Worm (Caenorhabditis elegans): ENCODE measurements around the gene set-11.
"Not testable (repeated sequence)": the region's sequence is repeated elsewhere in the genome, so short reads cannot be mapped to it uniquely, and the experiment has no call there.

The set-11 gene

DNA sequence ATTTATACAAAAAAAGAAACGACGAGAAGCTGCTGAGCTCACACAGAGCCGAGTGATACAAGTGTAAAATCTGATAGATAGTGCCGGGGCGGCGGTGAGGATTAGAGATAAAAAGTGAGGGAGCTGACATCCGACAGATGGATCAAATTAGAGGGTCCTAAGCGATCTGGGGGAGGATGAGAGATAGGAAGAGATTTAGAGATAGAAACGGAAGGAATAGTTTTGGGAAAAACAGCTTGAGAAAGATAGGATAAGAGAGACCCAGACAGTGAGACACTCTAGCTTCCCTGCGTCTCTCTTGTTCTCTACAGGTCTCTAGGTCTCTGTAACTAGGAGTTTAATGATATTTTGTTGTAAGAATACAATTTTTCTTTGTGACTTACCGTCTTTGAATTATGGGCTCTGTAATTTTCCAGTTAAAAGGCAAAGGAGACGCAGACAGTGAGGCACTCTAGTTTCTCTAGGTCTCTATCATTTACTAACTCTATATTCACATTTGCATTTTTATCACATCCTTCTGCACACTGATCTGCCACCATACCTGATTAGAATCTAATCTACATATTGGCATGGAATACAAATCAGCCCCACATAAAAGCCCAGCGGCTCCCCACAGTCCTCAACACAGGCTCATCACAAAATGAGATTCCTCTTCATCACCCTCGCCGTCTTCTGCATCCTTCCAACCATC, 5.2 kb downstream of the set-11 start, which contains the start of the genes sup-9 and nspf-1:
Gene sup-9, minus strand, starts transcription at position 43 of the 691 bp plus-strand sequence.
Gene nspf-1, plus strand, starts transcription at position 641 of the 691 bp plus-strand sequence.
- no peak for TF ChIP-seq ama-1 (optimal IDR thresholded peaks at IDR 0.05)
- no peak for TF ChIP-seq tra-4 (tag; optimal IDR thresholded peaks at IDR 0.05)
- no peak for TF ChIP-seq ceh-36 (tag; optimal IDR thresholded peaks at IDR 0.05)
- TF ChIP-seq hnd-1 (tag; optimal IDR thresholded peaks at IDR 0.05) = no peak
- no peak for TF ChIP-seq tbx-37 (GFP tag; conservative IDR thresholded peaks at IDR 0.05)
- no peak for TF ChIP-seq B0310.2 (tag; optimal IDR thresholded peaks at IDR 0.05)
- TF ChIP-seq hmg-4 (GFP tag; optimal IDR thresholded peaks at IDR 0.05) = no peak
- no peak for TF ChIP-seq F13C5.2 (tag; optimal IDR thresholded peaks at IDR 0.05)
- TF ChIP-seq hmbx-1 (tag; optimal IDR thresholded peaks at IDR 0.05) = no peak
- TF ChIP-seq tbx-11 (GFP tag; IDR thresholded peaks at IDR 0.05) = no peak
- no peak for TF ChIP-seq scrt-1 (GFP tag; IDR thresholded peaks at IDR 0.05)
- TF ChIP-seq flt-1 (GFP tag; IDR thresholded peaks at IDR 0.05) = no peak
- no peak for TF ChIP-seq sea-1 (GFP tag; conservative IDR thresholded peaks at IDR 0.05)

DNA sequence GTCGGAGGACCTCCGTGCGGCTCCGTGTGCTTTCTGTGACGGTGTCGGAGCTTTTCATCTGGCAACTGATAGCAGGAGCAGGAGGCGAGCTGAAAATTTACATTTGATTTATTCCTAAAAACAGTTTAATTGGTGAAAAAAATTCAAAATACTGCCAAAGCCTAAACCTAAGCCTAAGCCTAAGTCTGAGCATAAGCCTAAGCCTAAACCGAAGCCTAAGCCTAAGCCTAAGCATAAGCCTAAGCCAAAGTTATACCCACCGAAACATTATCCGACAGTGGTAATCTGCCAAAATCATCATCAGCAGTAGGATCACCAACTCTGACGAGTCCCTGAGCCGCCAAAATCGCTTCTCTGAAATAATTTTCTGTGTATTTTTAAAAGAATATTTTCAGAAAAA, 7.6 kb downstream of the set-11 start:
- TF ChIP-seq hmbx-1 (tag; optimal IDR thresholded peaks at IDR 0.05) = no peak
- TF ChIP-seq flt-1 (GFP tag; IDR thresholded peaks at IDR 0.05) = no peak
- no peak for TF ChIP-seq pes-1 (GFP tag; IDR thresholded peaks at IDR 0.05)
- no peak for TF ChIP-seq scrt-1 (GFP tag; IDR thresholded peaks at IDR 0.05)
- no peak for TF ChIP-seq B0310.2 (tag; optimal IDR thresholded peaks at IDR 0.05)
- no peak for TF ChIP-seq ceh-13 (GFP tag; optimal IDR thresholded peaks at IDR 0.05)
- TF ChIP-seq ets-7 (tag; optimal IDR thresholded peaks at IDR 0.05) = no peak
- no peak for TF ChIP-seq hmg-4 (GFP tag; optimal IDR thresholded peaks at IDR 0.05)
- no peak for TF ChIP-seq F13C5.2 (tag; optimal IDR thresholded peaks at IDR 0.05)
- TF ChIP-seq hnd-1 (tag; optimal IDR thresholded peaks at IDR 0.05) = no peak
- no peak for TF ChIP-seq tbx-37 (GFP tag; conservative IDR thresholded peaks at IDR 0.05)
- no peak for TF ChIP-seq ama-1 (optimal IDR thresholded peaks at IDR 0.05)
- TF ChIP-seq tra-4 (tag; optimal IDR thresholded peaks at IDR 0.05) = no peak
- no peak for TF ChIP-seq sea-1 (GFP tag; conservative IDR thresholded peaks at IDR 0.05)
- TF ChIP-seq aly-1 (tag; optimal IDR thresholded peaks at IDR 0.05) = no peak
- no peak for TF ChIP-seq ceh-36 (tag; optimal IDR thresholded peaks at IDR 0.05)
- no peak for TF ChIP-seq tbx-11 (GFP tag; IDR thresholded peaks at IDR 0.05)

DNA sequence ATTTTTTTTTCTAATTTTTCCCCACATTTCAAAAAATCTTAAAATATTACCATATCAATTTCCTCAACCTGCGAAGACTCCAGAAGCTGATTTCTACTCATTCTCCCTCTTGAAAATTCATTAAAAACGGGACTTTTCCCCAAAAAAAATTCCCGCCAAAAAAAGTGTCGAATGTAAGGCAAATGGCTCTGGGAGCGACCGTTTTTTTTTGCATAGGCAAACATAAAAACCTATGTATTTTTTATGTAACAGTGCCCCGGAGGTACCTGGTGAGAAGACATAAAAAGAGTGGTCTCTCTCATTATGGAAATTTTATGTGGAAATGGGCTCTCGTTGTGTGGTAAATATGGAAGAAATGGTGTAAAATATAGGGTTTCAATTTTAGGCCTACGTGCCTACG, 8.2 kb downstream of the set-11 start, which contains the start of gene ceh-87:
Gene ceh-87, minus strand, starts transcription at position 101 of the 400 bp plus-strand sequence.
- TF ChIP-seq sea-1 (GFP tag; conservative IDR thresholded peaks at IDR 0.05) (no peak), tbx-37 (GFP tag; conservative IDR thresholded peaks at IDR 0.05) (no peak), tra-4 (tag; optimal IDR thresholded peaks at IDR 0.05) (no peak), hnd-1 (tag; optimal IDR thresholded peaks at IDR 0.05) (no peak), flt-1 (GFP tag; IDR thresholded peaks at IDR 0.05) (no peak), F13C5.2 (tag; optimal IDR thresholded peaks at IDR 0.05) (no peak), B0310.2 (tag; optimal IDR thresholded peaks at IDR 0.05) (no peak), tbx-11 (GFP tag; IDR thresholded peaks at IDR 0.05) (no peak), pes-1 (GFP tag; IDR thresholded peaks at IDR 0.05) (no peak), ceh-36 (tag; optimal IDR thresholded peaks at IDR 0.05) (no peak), hmbx-1 (tag; optimal IDR thresholded peaks at IDR 0.05) (no peak), scrt-1 (GFP tag; IDR thresholded peaks at IDR 0.05) (no peak), ama-1 (optimal IDR thresholded peaks at IDR 0.05) (no peak), ceh-13 (GFP tag; optimal IDR thresholded peaks at IDR 0.05) (no peak), hmg-4 (GFP tag; optimal IDR thresholded peaks at IDR 0.05) (no peak), ets-7 (tag; optimal IDR thresholded peaks at IDR 0.05) (no peak)

DNA sequence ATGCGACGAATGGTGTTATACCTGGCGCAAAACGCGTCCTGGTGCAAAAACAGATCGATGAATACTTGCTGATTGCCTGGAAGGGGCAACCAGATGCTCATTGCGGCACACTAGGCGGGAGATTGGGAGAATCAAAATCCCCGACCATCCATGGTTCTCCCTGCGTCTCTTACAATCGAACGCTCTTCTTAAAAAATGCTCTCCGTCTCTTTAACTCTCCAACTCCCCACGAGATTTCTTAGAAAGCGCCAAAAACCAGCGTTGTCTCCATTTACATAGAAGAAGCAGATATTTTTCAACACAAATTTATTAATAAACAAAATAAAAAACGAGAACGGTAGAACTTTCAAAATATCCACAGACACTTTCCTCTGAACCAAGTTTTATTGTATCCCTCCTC, 11.3 kb downstream of the set-11 start, which contains the start of gene F34D6.1:
Gene F34D6.1, minus strand, starts transcription at position 101 of the 400 bp plus-strand sequence.
- TF ChIP-seq ets-7 (tag; optimal IDR thresholded peaks at IDR 0.05) = no peak
- no peak for TF ChIP-seq sea-1 (GFP tag; conservative IDR thresholded peaks at IDR 0.05)
- TF ChIP-seq ama-1 (optimal IDR thresholded peaks at IDR 0.05) = no peak
- TF ChIP-seq hnd-1 (tag; optimal IDR thresholded peaks at IDR 0.05) = no peak
- no peak for TF ChIP-seq tra-4 (tag; optimal IDR thresholded peaks at IDR 0.05)
- TF ChIP-seq flt-1 (GFP tag; IDR thresholded peaks at IDR 0.05) = no peak
- TF ChIP-seq ceh-13 (GFP tag; optimal IDR thresholded peaks at IDR 0.05) = no peak
- TF ChIP-seq hmbx-1 (tag; optimal IDR thresholded peaks at IDR 0.05) = no peak
- no peak for TF ChIP-seq hmg-4 (GFP tag; optimal IDR thresholded peaks at IDR 0.05)
- TF ChIP-seq scrt-1 (GFP tag; IDR thresholded peaks at IDR 0.05) = no peak
- no peak for TF ChIP-seq F13C5.2 (tag; optimal IDR thresholded peaks at IDR 0.05)
- no peak for TF ChIP-seq ceh-36 (tag; optimal IDR thresholded peaks at IDR 0.05)
- TF ChIP-seq aly-1 (tag; optimal IDR thresholded peaks at IDR 0.05) = no peak
- TF ChIP-seq pes-1 (GFP tag; IDR thresholded peaks at IDR 0.05) = no peak

DNA sequence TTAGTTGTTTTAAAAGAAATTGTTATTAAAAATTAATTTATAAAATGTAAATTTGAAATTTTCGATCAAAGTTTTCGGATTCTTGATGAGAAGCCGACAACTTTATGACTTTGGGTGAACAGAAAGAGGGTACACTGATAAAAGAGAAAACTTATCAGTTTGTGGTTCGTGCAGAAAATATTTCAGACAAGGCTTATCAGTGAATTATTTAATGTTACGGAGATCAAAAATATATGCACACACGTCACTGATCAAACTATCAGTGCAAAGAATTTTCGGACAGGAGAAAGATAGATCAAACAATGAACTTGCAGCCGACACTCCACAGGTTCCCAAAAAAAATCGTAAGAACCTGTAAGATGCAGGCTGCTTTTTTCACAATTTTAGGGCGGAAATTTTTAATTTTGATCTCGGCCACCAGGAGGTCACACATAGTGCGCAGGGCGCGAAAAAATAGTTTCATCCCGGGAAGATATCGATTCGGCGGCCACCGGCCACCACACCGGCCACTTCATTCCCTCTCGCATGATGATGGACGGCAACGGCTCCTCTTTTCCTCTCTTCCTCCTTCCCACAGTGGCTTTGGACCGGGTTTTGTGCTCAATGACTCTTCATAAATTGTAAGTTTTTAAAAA, 14.7 kb downstream of the set-11 start, which contains the start of gene F22E5.17:
Gene F22E5.17, plus strand, starts transcription at position 508 of the 635 bp plus-strand sequence.
- TF ChIP-seq scrt-1 (GFP tag; IDR thresholded peaks at IDR 0.05) (no peak), B0310.2 (tag; optimal IDR thresholded peaks at IDR 0.05) (no peak), ceh-36 (tag; optimal IDR thresholded peaks at IDR 0.05) (no peak), tra-4 (tag; optimal IDR thresholded peaks at IDR 0.05) (no peak), ets-7 (tag; optimal IDR thresholded peaks at IDR 0.05) (no peak), hmg-4 (GFP tag; optimal IDR thresholded peaks at IDR 0.05) (no peak), ama-1 (optimal IDR thresholded peaks at IDR 0.05) (no peak), hmbx-1 (tag; optimal IDR thresholded peaks at IDR 0.05) (no peak), sea-1 (GFP tag; conservative IDR thresholded peaks at IDR 0.05) (no peak), aly-1 (tag; optimal IDR thresholded peaks at IDR 0.05) (no peak), ceh-13 (GFP tag; optimal IDR thresholded peaks at IDR 0.05) (no peak), flt-1 (GFP tag; IDR thresholded peaks at IDR 0.05) (no peak), tbx-11 (GFP tag; IDR thresholded peaks at IDR 0.05) (no peak), tbx-37 (GFP tag; conservative IDR thresholded peaks at IDR 0.05) (no peak), pes-1 (GFP tag; IDR thresholded peaks at IDR 0.05) (no peak)

DNA sequence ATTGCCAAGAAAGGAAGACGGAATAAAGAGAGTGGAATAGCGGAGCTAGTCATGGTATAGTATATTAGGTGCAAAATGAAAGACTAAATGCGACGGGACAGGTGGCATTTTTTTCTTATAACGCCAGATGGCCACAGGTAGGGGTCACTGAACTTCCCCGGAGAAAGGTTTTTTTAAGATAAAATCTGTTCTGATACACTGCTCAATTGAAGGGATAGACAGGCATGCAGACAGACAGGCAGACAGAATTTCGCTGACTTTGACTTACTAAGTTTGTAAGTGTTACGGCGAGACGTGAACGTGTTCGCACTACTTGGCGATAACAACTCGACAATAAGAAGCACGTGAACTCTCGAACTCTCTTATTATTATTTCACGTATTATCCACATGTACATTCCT, 18.8 kb downstream of the set-11 start, which contains the start of the genes F22E5.20 and F22E5.1:
Gene F22E5.20, minus strand, starts transcription at position 101 of the 400 bp plus-strand sequence.
Gene F22E5.1, plus strand, starts transcription at position 242 of the 400 bp plus-strand sequence.
- TF ChIP-seq scrt-1 (GFP tag; IDR thresholded peaks at IDR 0.05); B0310.2 (tag; optimal IDR thresholded peaks at IDR 0.05); ceh-36 (tag; optimal IDR thresholded peaks at IDR 0.05): not testable (repeated sequence)
